Worm (Caenorhabditis elegans): ENCODE measurements around the gene Y73B6BL.31.

ce11 chrIV:6442016-6442618, 416 bp downstream of the Y73B6BL.31 start:
- TF ChIP-seq ama-1 (optimal IDR thresholded peaks at IDR 0.05): no peak
- TF ChIP-seq ceh-13 (GFP tag; optimal IDR thresholded peaks at IDR 0.05): no peak
- TF ChIP-seq aly-1 (tag; optimal IDR thresholded peaks at IDR 0.05): no peak
- no peak for TF ChIP-seq tra-4 (tag; optimal IDR thresholded peaks at IDR 0.05)
- TF ChIP-seq flt-1 (GFP tag; IDR thresholded peaks at IDR 0.05): no peak
- TF ChIP-seq B0310.2 (tag; optimal IDR thresholded peaks at IDR 0.05): no peak
- TF ChIP-seq hmbx-1 (tag; optimal IDR thresholded peaks at IDR 0.05): no peak
